Worm (Caenorhabditis elegans) whole organism, L2 larva: ENCODE data around the gene irld-65.

Source experiments
- R02D3.7 ChIP-seq: fragments of 150-350 bp; optimal IDR thresholded peaks from 2 replicates; lab custom pipeline; 2014; ENCODE audit warnings: missing biosample characterization, missing genetic modification characterization
- ama-1 ChIP-seq: fragments of 150-350 bp; optimal IDR thresholded peaks from 2 replicates; lab custom pipeline; 2018; ENCODE audit warnings: inconsistent platforms
- blmp-1 ChIP-seq: sonication (generic microtip); optimal IDR thresholded peaks from 2 replicates; lab custom pipeline; 2017; ENCODE audit warnings: missing genetic modification characterization, mild to moderate bottlenecking, missing compliant biosample characterization, antibody characterized with exemption, moderate library complexity; ENCODE audit not compliant: insufficient read depth
- crh-2 ChIP-seq: sonication (generic microtip); optimal IDR thresholded peaks from 2 replicates; lab custom pipeline; 2017; ENCODE audit warnings: missing biosample characterization, missing genetic modification characterization
- elt-3 ChIP-seq: sonication (generic microtip); optimal IDR thresholded peaks from 2 replicates; lab custom pipeline; 2017; ENCODE audit warnings: missing biosample characterization, missing genetic modification characterization
- lin-39 ChIP-seq: fragments of 150-350 bp; optimal IDR thresholded peaks from 2 replicates; lab custom pipeline; 2014; ENCODE audit warnings: missing biosample characterization, missing genetic modification reagents, missing genetic modification characterization
- lsy-2 ChIP-seq, 2 experiments: fragments of 150-350 bp in 1 of 2; sonication (generic microtip) in 1 of 2; optimal IDR thresholded peaks; 2 replicates each; lab custom pipeline; 2014 to 2017; ENCODE audit warnings: missing biosample characterization in 2 of 2, missing genetic modification characterization in 2 of 2
- mab-5 ChIP-seq: fragments of 150-350 bp; optimal IDR thresholded peaks from 2 replicates; lab custom pipeline; 2014; ENCODE audit warnings: missing biosample characterization, missing genetic modification characterization
- mdl-1 ChIP-seq, 2 experiments: fragments of 150-350 bp in 1 of 2; sonication (generic microtip) in 1 of 2; optimal IDR thresholded peaks; 2 replicates each; lab custom pipeline; 2017; ENCODE audit warnings: missing biosample characterization in 2 of 2, missing genetic modification characterization in 2 of 2
- nhr-11 ChIP-seq: fragments of 150-350 bp; optimal IDR thresholded peaks from 2 replicates; lab custom pipeline; 2014; ENCODE audit warnings: missing biosample characterization, missing genetic modification characterization
- nhr-21 ChIP-seq: fragments of 150-350 bp; optimal IDR thresholded peaks from 2 replicates; lab custom pipeline; 2014; ENCODE audit warnings: missing biosample characterization, missing genetic modification characterization
- nhr-25 ChIP-seq: fragments of 150-350 bp; sonication (generic microtip); optimal IDR thresholded peaks from 3 replicates; lab custom pipeline; 2014; ENCODE audit warnings: missing biosample characterization, missing genetic modification characterization
- ztf-11 ChIP-seq: sonication (generic microtip); optimal IDR thresholded peaks from 2 replicates; lab custom pipeline; 2017; ENCODE audit warnings: missing biosample characterization, missing genetic modification characterization

ce11 chrII:2923617-2924016 is 14.1 kb downstream of the irld-65 start, which contains the start of gene ZK355.2:
- TF ChIP-seq R02D3.7 (tag; lab: Kevin White, UChicago) (no peak), lsy-2 (tag; optimal IDR thresholded peaks at IDR 0.05; lab: Kevin White, UChicago) (no peak), nhr-11 (tag; lab: Kevin White, UChicago) (no peak), lin-39 (tag; lab: Kevin White, UChicago) (no peak), nhr-25 (tag; lab: Kevin White, UChicago) (no peak), ztf-11 (no peak), nhr-21 (tag; lab: Kevin White, UChicago) (no peak), blmp-1 (tag; lab: Kevin White, UChicago) (no peak), mdl-1 (tag; optimal IDR thresholded peaks at IDR 0.05; lab: Kevin White, UChicago) (no peak), crh-2 (tag; lab: Kevin White, UChicago) (no peak), mab-5 (tag; lab: Kevin White, UChicago) (no peak), elt-3 (tag; lab: Kevin White, UChicago) (no peak), ama-1 (lab: Kevin White, UChicago) (no peak)
